Worm (Caenorhabditis elegans) whole organism, mixed stage, embryonic: ENCODE results near the gene unc-77.

Experiments used
- blmp-1 ChIP-seq: fragments of 150-350 bp; optimal IDR thresholded peaks from 2 replicates; lab custom pipeline; 2014; ENCODE audit warnings: missing biosample characterization, missing genetic modification characterization
- ces-1 ChIP-seq: fragments of 150-350 bp; optimal IDR thresholded peaks from 2 replicates; lab custom pipeline; 2014; ENCODE audit warnings: missing biosample characterization, missing genetic modification reagents, missing genetic modification characterization
- elt-1 ChIP-seq: sonication (generic microtip); optimal IDR thresholded peaks from 2 replicates; lab custom pipeline; 2017; ENCODE audit warnings: missing genetic modification characterization, mild to moderate bottlenecking, missing compliant biosample characterization, antibody characterized with exemption, moderate library complexity, borderline replicate concordance; ENCODE audit not compliant: insufficient read depth
- lin-13 ChIP-seq: fragments of 150-350 bp; optimal IDR thresholded peaks from 2 replicates; lab custom pipeline; 2014; ENCODE audit warnings: missing biosample characterization, missing genetic modification characterization
- lin-32 ChIP-seq: fragments of 200-800 bp; sonication (Bioruptor generic); optimal IDR thresholded peaks from 2 replicates; lab custom pipeline; 2018; ENCODE audit warnings: mild to moderate bottlenecking, missing genetic modification characterization, missing compliant biosample characterization
- lsy-2 ChIP-seq: fragments of 150-350 bp; optimal IDR thresholded peaks from 2 replicates; lab custom pipeline; 2014; ENCODE audit warnings: missing biosample characterization, missing genetic modification characterization
- pha-4 ChIP-seq: fragments of 150-350 bp; optimal IDR thresholded peaks from 2 replicates; lab custom pipeline; 2018; ENCODE audit warnings: missing biosample characterization, missing genetic modification reagents, missing genetic modification characterization
- sptf-1 ChIP-seq: sonication (generic microtip); optimal IDR thresholded peaks from 2 replicates; lab custom pipeline; 2017; ENCODE audit warnings: mild to moderate bottlenecking, missing genetic modification characterization, moderate library complexity, missing compliant biosample characterization

ce11 chrIV:6230560-6231073 is 47.0 kb upstream of the unc-77 start, which contains the start of gene F58F9.4:
- TF ChIP-seq ces-1 (no peak), lin-13 (tag; lab: Kevin White, UChicago) (no peak), blmp-1 (tag; lab: Kevin White, UChicago) (no peak), lsy-2 (no peak), pha-4 (no peak), sptf-1 (tag; lab: Kevin White, UChicago) (no peak), elt-1 (tag; lab: Kevin White, UChicago) (no peak), lin-32 (GFP tag; lab: Kevin White, UChicago) (no peak)
